Worm (Caenorhabditis elegans) whole organism, L4/young adult: Measurements from ENCODE around the gene R102.8.

Experiments used
- W03F9.2 ChIP-seq: fragments of 150-350 bp; optimal IDR thresholded peaks from 2 replicates; lab custom pipeline; 2014; ENCODE audit warnings: missing biosample characterization, missing genetic modification characterization
- dao-5 ChIP-seq: sonication (generic microtip); optimal IDR thresholded peaks from 2 replicates; lab custom pipeline; 2016; ENCODE audit warnings: missing genotype, missing genetic modification characterization, moderate library complexity, missing compliant biosample characterization

- TF ChIP-seq dao-5 (no peak), W03F9.2 (tag; lab: Kevin White, UChicago) (peak; percentile 62)
These were observed 7.3 kb upstream of the R102.8 start, which contains the start of gene allo-1 for ce11 chrIV:10697022-10697979.
